Worm (Caenorhabditis elegans) whole organism, L4 larva: ENCODE measurements around the gene plx-2.
A peak's percentile ranks its signal among the peaks of the same experiment; 100 is the strongest.

Experiments
- D1046.2 ChIP-seq: fragments of 200-800 bp; sonication (Bioruptor generic); IDR thresholded peaks from 2 replicates; pipeline ENCODE4 v1.3.6; 2022; ENCODE audit warnings: missing genetic modification characterization, missing compliant biosample characterization
- F10B5.3 ChIP-seq: sonication (generic microtip); optimal IDR thresholded peaks from 2 replicates; lab custom pipeline; 2016; ENCODE audit warnings: mild to moderate bottlenecking, missing genetic modification characterization, missing compliant biosample characterization
- F44E2.7 ChIP-seq: fragments of 200-800 bp; sonication (Bioruptor generic); IDR thresholded peaks from 2 replicates; pipeline ENCODE4 v2.1.2; 2022; ENCODE audit warnings: missing genetic modification characterization, missing compliant biosample characterization
- T26A8.4 ChIP-seq: fragments of 200-800 bp; sonication (Bioruptor generic); IDR thresholded peaks from 2 replicates; pipeline ENCODE4 v1.3.6; 2022; ENCODE audit warnings: missing genetic modification characterization, missing compliant biosample characterization
- Y105C5A.15 ChIP-seq: fragments of 200-800 bp; sonication (Bioruptor generic); IDR thresholded peaks from 2 replicates; pipeline ENCODE4 v1.3.6; 2022; ENCODE audit warnings: missing genetic modification characterization, missing compliant biosample characterization
- aha-1 ChIP-seq: fragments of 150-350 bp; peaks from one replicate; lab custom pipeline; 2014; ENCODE audit warnings: missing biosample characterization, missing genetic modification characterization
- ceh-20 ChIP-seq: fragments of 200-800 bp; sonication (Bioruptor generic); IDR thresholded peaks from 2 replicates; pipeline ENCODE4 v1.3.6; 2022; ENCODE audit warnings: missing genetic modification reagents, missing genetic modification characterization, missing compliant biosample characterization
- ceh-32 ChIP-seq: sonication (generic microtip); optimal IDR thresholded peaks from 2 replicates; lab custom pipeline; 2016; ENCODE audit warnings: mild to moderate bottlenecking, missing genetic modification characterization, missing compliant biosample characterization; ENCODE audit not compliant: poor library complexity
- daf-12 ChIP-seq: fragments of 150-350 bp; optimal IDR thresholded peaks from 2 replicates; lab custom pipeline; 2014; ENCODE audit warnings: missing biosample characterization, missing genetic modification reagents, missing genetic modification characterization
- daf-16 ChIP-seq, 3 experiments: sonication (generic microtip); optimal IDR thresholded peaks; 2 replicates each; lab custom pipeline; 2016 to 2017; ENCODE audit warnings: missing genetic modification characterization in 3 of 3, missing genetic modification reagents in 3 of 3, mild to moderate bottlenecking in 2 of 3, missing compliant biosample characterization in 2 of 3, missing biosample characterization in 1 of 3, moderate library complexity in 1 of 3
- dpl-1 ChIP-seq: fragments of 150-350 bp; optimal IDR thresholded peaks from 2 replicates; lab custom pipeline; 2014; ENCODE audit warnings: missing biosample characterization, missing genetic modification reagents, missing genetic modification characterization
- dve-1 ChIP-seq: sonication (generic microtip); optimal IDR thresholded peaks from 2 replicates; lab custom pipeline; 2017; ENCODE audit warnings: antibody characterized with exemption, mild to moderate bottlenecking, missing genetic modification characterization, missing compliant biosample characterization; ENCODE audit not compliant: insufficient read depth
- fkh-10 ChIP-seq: fragments of 150-350 bp; optimal IDR thresholded peaks from 2 replicates; lab custom pipeline; 2014; ENCODE audit warnings: missing biosample characterization, missing genetic modification reagents, missing genetic modification characterization
- hif-1 ChIP-seq, 2 experiments: sonication (generic microtip); optimal IDR thresholded peaks; 2 replicates each; lab custom pipeline; 2016 to 2017; ENCODE audit warnings: missing compliant biosample characterization in 2 of 2, missing genetic modification characterization in 2 of 2, missing genetic modification reagents in 2 of 2, missing genotype in 2 of 2, mild to moderate bottlenecking in 1 of 2
- hlh-30 ChIP-seq: sonication (generic microtip); optimal IDR thresholded peaks from 2 replicates; lab custom pipeline; 2017; ENCODE audit warnings: antibody characterized with exemption, mild to moderate bottlenecking, missing genetic modification characterization, missing compliant biosample characterization; ENCODE audit not compliant: insufficient read depth
- hmg-1.1 ChIP-seq: fragments of 200-800 bp; sonication (Bioruptor generic); IDR thresholded peaks from 2 replicates; pipeline ENCODE4 v1.3.6; 2022; ENCODE audit warnings: missing genetic modification reagents, missing genetic modification characterization, missing compliant biosample characterization
- lin-1 ChIP-seq: fragments of 200-800 bp; sonication (Bioruptor generic); IDR thresholded peaks from 2 replicates; pipeline ENCODE4 v1.3.6; 2022; ENCODE audit warnings: missing genetic modification reagents, missing genetic modification characterization, missing compliant biosample characterization
- lin-38 ChIP-seq: fragments of 200-800 bp; sonication (Bioruptor generic); IDR thresholded peaks from 2 replicates; pipeline ENCODE4 v1.3.6; 2022; ENCODE audit warnings: missing genetic modification reagents, missing genetic modification characterization, missing compliant biosample characterization
- lin-39 ChIP-seq: fragments of 150-350 bp; optimal IDR thresholded peaks from 2 replicates; lab custom pipeline; 2014; ENCODE audit warnings: missing biosample characterization, missing genetic modification reagents, missing genetic modification characterization
- lsy-2 ChIP-seq, 2 experiments: fragments of 150-350 bp in 1 of 2; sonication (generic microtip) in 1 of 2; optimal IDR thresholded peaks; 2 replicates each; lab custom pipeline; 2014 to 2017; ENCODE audit warnings: missing biosample characterization in 2 of 2, missing genetic modification characterization in 2 of 2
- madf-9 ChIP-seq: fragments of 200-800 bp; sonication (Bioruptor generic); conservative IDR thresholded peaks from 2 replicates; pipeline ENCODE4 v1.3.6; 2022; ENCODE audit warnings: missing genetic modification reagents, missing genetic modification characterization, missing compliant biosample characterization
- mdl-1 ChIP-seq, 2 experiments: fragments of 150-350 bp in 1 of 2; sonication (generic microtip) in 1 of 2; optimal IDR thresholded peaks; 2 replicates each; lab custom pipeline; 2014 to 2017; ENCODE audit warnings: missing biosample characterization in 2 of 2, missing genetic modification characterization in 2 of 2
- mdt-29 ChIP-seq: fragments of 200-800 bp; sonication (Bioruptor generic); IDR thresholded peaks from 2 replicates; pipeline ENCODE4 v1.3.6; 2022; ENCODE audit warnings: missing genetic modification reagents, missing genetic modification characterization, missing compliant biosample characterization
- mep-1 ChIP-seq: fragments of 150-350 bp; sonication (generic microtip); optimal IDR thresholded peaks from 3 replicates; lab custom pipeline; 2014; ENCODE audit warnings: missing biosample characterization, missing genetic modification characterization
- mes-2 ChIP-seq: sonication (generic microtip); optimal IDR thresholded peaks from 2 replicates; lab custom pipeline; 2016; ENCODE audit warnings: missing genotype, mild to moderate bottlenecking, missing genetic modification characterization, missing compliant biosample characterization; ENCODE audit not compliant: poor library complexity, severe bottlenecking
- nhr-10 ChIP-seq: fragments of 150-350 bp; optimal IDR thresholded peaks from 2 replicates; lab custom pipeline; 2014; ENCODE audit warnings: missing biosample characterization, missing genetic modification characterization
- nhr-11 ChIP-seq: fragments of 150-350 bp; optimal IDR thresholded peaks from 2 replicates; lab custom pipeline; 2014; ENCODE audit warnings: missing biosample characterization, missing genetic modification characterization
- nhr-28 ChIP-seq: fragments of 150-350 bp; optimal IDR thresholded peaks from 2 replicates; lab custom pipeline; 2014; ENCODE audit warnings: missing biosample characterization, missing genetic modification characterization
- nhr-6 ChIP-seq: fragments of 150-350 bp; optimal IDR thresholded peaks from 2 replicates; lab custom pipeline; 2014; ENCODE audit warnings: missing biosample characterization, missing genetic modification characterization
- nhr-77 ChIP-seq: fragments of 150-350 bp; optimal IDR thresholded peaks from 2 replicates; lab custom pipeline; 2014; ENCODE audit warnings: missing biosample characterization, missing genetic modification characterization
- rbr-2 ChIP-seq: sonication (generic microtip); optimal IDR thresholded peaks from 2 replicates; lab custom pipeline; 2016; ENCODE audit warnings: missing genotype, missing genetic modification characterization, missing compliant biosample characterization
- set-16 ChIP-seq: fragments of 200-800 bp; sonication (Bioruptor generic); IDR thresholded peaks from 2 replicates; pipeline ENCODE4 v1.3.6; 2022; ENCODE audit warnings: missing genetic modification reagents, missing genetic modification characterization, missing compliant biosample characterization
- snpc-1.2 ChIP-seq: fragments of 200-800 bp; sonication (Bioruptor generic); IDR thresholded peaks from 2 replicates; pipeline ENCODE4 v1.3.6; 2022; ENCODE audit warnings: missing genetic modification reagents, missing genetic modification characterization, missing compliant biosample characterization
- tra-1 ChIP-seq: fragments of 200-800 bp; sonication (Bioruptor generic); IDR thresholded peaks from 2 replicates; pipeline ENCODE4 v1.3.6; 2022; ENCODE audit warnings: missing genetic modification reagents, missing genetic modification characterization, missing compliant biosample characterization
- unc-62 ChIP-seq, 3 experiments: fragments of 150-350 bp in 1 of 3; sonication (generic microtip); optimal IDR thresholded peaks in 2 of 3; peaks in 1 of 3; 1 replicate in 1 of 3; 2 replicates in 2 of 3; lab custom pipeline; 2014 to 2017; ENCODE audit warnings: missing biosample characterization in 3 of 3, missing genetic modification characterization in 3 of 3, missing genetic modification reagents in 3 of 3, missing genotype in 1 of 3
- zfp-3 ChIP-seq: fragments of 200-800 bp; sonication (Bioruptor generic); conservative IDR thresholded peaks from 2 replicates; pipeline ENCODE4 v1.3.6; 2022; ENCODE audit warnings: missing genetic modification reagents, missing genetic modification characterization, missing compliant biosample characterization

Gene plx-2

ce11 chrII:14399595-14399994 lies 25.1 kb downstream of the plx-2 start (continued):
- no peak for TF ChIP-seq F10B5.3
- TF ChIP-seq daf-12 (tag; lab: Kevin White, UChicago), result no peak
- no peak for TF ChIP-seq nhr-10
- TF ChIP-seq Y105C5A.15 (GFP tag; lab: Robert Waterston, UW), result no peak

ce11 chrII:14393766-14394165 lies 30.9 kb downstream of the plx-2 start:
- no peak for TF ChIP-seq ceh-32 (tag; lab: Kevin White, UChicago)
- TF ChIP-seq aha-1 (tag; lab: Kevin White, UChicago), result peak; percentile 94

- TF ChIP-seq daf-16 (GFP tag; optimal IDR thresholded peaks at IDR 0.05; lab: Kevin White, UChicago) (no peak), daf-16 (tag; optimal IDR thresholded peaks at IDR 0.05; lab: Kevin White, UChicago) (peak; percentile 31), mep-1 (tag; lab: Kevin White, UChicago) (peak; percentile 59), aha-1 (tag; lab: Kevin White, UChicago) (peak; percentile 94), lsy-2 (tag; optimal IDR thresholded peaks at IDR 0.05; lab: Kevin White, UChicago) (peak in 1 of 2 experiments; percentile 76), madf-9 (GFP tag; lab: Robert Waterston, UW) (no peak), nhr-11 (tag; lab: Kevin White, UChicago) (peak; percentile 45), nhr-28 (tag; lab: Kevin White, UChicago) (no peak), snpc-1.2 (GFP tag; lab: Robert Waterston, UW) (no peak), nhr-77 (tag; lab: Kevin White, UChicago) (peak; percentile 45), fkh-10 (GFP tag; lab: Kevin White, UChicago) (peak; percentile 25), lin-38 (GFP tag; lab: Robert Waterston, UW) (peak; percentile 72), zfp-3 (GFP tag; lab: Robert Waterston, UW) (no peak), T26A8.4 (no peak), lin-1 (GFP tag; lab: Robert Waterston, UW) (no peak), dve-1 (peak; percentile 29), hif-1 (tag; optimal IDR thresholded peaks at IDR 0.05; lab: Kevin White, UChicago) (peak in 1 of 2 experiments; percentile 41), lin-39 (tag; lab: Kevin White, UChicago) (no peak), mes-2 (tag; lab: Kevin White, UChicago) (peak; percentile 95), F44E2.7 (GFP tag; lab: Robert Waterston, UW) (no peak), mdt-29 (GFP tag; lab: Robert Waterston, UW) (no peak), hlh-30 (tag; lab: Kevin White, UChicago) (peak; percentile 61), ceh-20 (no peak), unc-62 (GFP tag; optimal IDR thresholded peaks at IDR 0.05 in 1 of 2; lab: Kevin White, UChicago) (peak in 1 of 2 experiments; percentile 2), unc-62 (tag; optimal IDR thresholded peaks at IDR 0.05; lab: Kevin White, UChicago) (no peak), tra-1 (GFP tag; lab: Robert Waterston, UW) (no peak), dpl-1 (GFP tag; lab: Kevin White, UChicago) (peak; percentile 88), hmg-1.1 (GFP tag; lab: Robert Waterston, UW) (peak; percentile 44; the same call in 1 of the 2 replicates), nhr-6 (tag; lab: Kevin White, UChicago) (peak; percentile 72), nhr-10 (no peak), mdl-1 (tag; optimal IDR thresholded peaks at IDR 0.05; lab: Kevin White, UChicago) (peak in 1 of 2 experiments; percentile 32), D1046.2 (GFP tag; lab: Robert Waterston, UW) (no peak), set-16 (no peak), rbr-2 (tag; lab: Kevin White, UChicago) (peak; percentile 33)
Observed at ce11 chrII:14390036-14390763, 34.5 kb downstream of the plx-2 start, which contains the start of the genes kbp-3 and nurf-1. Gene kbp-3 (minus strand): TSS chrII:14390078. Gene nurf-1 (plus strand): TSS chrII:14390713.
